Fruit fly (Drosophila melanogaster) Kc167 (cell line): Measurements from ENCODE around the gene CG6071.

Experiments used
- Myc ChIP-seq: fragments of >200 bp; optimal IDR thresholded peaks from 2 replicates; lab custom pipeline; 2017; ENCODE audit warnings: missing external identifiers
- Sin3A ChIP-seq: fragments of >200 bp; optimal IDR thresholded peaks from 2 replicates; lab custom pipeline; 2018; ENCODE audit warnings: missing external identifiers
- h ChIP-seq: fragments of >200 bp; optimal IDR thresholded peaks from 3 replicates; lab custom pipeline; 2018; ENCODE audit warnings: missing external identifiers
- insv ChIP-seq: fragments of >200 bp; optimal IDR thresholded peaks from 3 replicates; lab custom pipeline; 2018; ENCODE audit warnings: missing external identifiers
- psq ChIP-seq: fragments of >200 bp; optimal IDR thresholded peaks from 2 replicates; lab custom pipeline; 2017; ENCODE audit warnings: missing external identifiers
- ttk ChIP-seq: sonication (Bioruptor generic); optimal IDR thresholded peaks from 2 replicates; lab custom pipeline; 2017; ENCODE audit warnings: missing external identifiers

The CG6071 gene

DNA sequence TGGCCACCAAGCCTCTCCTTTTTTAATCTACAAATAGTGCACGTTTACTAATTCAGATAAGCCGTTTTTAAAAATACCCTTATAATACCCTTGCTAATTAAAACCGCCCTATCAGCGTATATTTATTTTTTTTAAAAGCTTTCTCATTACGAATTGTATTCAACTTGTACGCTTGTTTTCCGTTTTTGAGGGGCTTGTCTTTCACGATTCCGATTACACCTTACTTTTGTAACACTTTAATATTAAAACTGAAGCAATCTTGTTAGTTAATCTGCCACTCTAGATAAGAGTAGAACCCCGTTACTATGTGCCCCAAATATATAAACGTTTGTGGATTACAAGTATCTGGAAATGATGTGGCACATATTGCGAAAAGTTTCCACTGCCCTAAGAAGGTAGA is 23.1 kb downstream of the CG6071 start:
- TF ChIP-seq Myc (lab: Kevin White, UChicago) (no peak), h (lab: Kevin White, UChicago) (no peak), insv (lab: Kevin White, UChicago) (no peak), ttk (lab: Kevin White, UChicago) (no peak), Sin3A (lab: Kevin White, UChicago) (no peak), psq (no peak)

DNA sequence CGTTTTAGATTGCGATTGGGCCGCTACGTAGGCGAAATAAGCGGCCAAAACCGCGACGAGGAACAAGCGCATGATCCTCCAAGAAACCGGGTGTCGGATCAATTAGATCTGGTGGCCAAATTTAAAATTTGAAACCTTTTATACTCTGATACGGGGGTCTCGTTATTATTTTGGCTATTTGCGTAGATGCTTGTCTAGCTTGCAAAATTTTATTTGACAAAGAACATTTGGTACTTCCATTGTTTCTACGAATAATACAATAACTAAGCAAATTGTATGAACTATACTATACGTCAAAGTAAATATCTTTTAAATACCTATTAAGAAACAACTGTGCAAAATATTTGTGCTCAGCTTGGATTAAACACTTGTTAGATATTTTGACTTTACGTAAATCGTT is 25.8 kb downstream of the CG6071 start, which contains the start of gene Muc68Ca:
TSS of gene Muc68Ca (minus strand) at position 101 of the 400 bp plus-strand sequence.
- TF ChIP-seq insv (lab: Kevin White, UChicago) (no peak), ttk (lab: Kevin White, UChicago) (no peak), Sin3A (lab: Kevin White, UChicago) (no peak)

DNA sequence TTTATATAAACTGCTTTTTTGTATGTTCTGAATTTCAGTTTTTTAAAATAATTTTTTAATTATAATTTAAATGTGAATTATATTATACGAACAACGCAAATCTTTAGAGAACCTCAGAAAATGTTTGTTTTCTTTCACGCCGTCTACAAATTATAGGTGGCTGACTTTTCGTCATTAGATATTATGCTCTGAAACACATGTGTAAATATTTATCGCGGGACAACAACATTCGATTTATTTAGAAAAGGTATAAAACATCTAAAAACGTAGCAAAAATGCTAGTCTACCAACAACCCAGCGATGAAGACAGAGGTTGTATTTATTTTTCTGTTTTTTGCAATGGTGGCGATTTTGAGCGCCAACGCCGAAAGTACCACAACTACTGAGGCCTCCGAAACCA is 36.0 kb downstream of the CG6071 start, which contains the start of gene CG42832:
TSS of gene CG42832 (plus strand) at position 301 of the 400 bp plus-strand sequence.
- TF ChIP-seq insv (lab: Kevin White, UChicago) (no peak), psq (no peak), ttk (lab: Kevin White, UChicago) (no peak), Myc (lab: Kevin White, UChicago) (no peak), Sin3A (lab: Kevin White, UChicago) (no peak), h (lab: Kevin White, UChicago) (no peak)

DNA sequence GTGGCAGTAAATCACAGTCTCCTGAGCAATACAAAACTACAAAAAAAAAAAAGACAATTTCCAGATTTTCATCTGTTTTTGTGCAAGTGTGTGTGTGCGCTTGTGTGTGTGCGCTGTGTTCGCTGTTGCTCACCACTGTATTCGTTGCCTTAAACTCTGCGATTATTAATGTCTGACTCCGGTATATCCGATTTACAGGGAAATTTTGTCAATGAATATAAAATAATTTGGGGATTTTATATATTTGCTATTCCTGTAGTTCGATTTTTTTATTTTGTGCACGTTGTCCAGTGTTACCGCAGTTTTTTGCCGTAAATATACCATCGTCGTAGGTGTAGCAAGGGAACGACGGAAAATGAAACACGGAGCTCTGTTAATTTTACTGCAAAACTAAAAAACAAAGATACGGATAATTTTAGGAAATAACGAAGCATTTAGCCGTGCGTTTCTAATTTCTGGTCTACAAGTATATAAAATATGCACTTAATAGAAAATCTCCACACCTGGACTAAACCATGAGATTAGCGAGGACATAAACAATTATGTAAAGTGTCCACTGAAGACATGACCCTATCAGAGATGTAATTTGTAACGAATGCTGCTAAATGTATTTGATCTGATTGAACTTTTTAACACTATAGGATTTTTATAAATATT is 36.6 kb downstream of the CG6071 start, which contains the start of gene Duba:
TSS of gene Duba (minus strand) at position 313 of the 657 bp plus-strand sequence.
- TF ChIP-seq insv (lab: Kevin White, UChicago), result no peak
- no peak for TF ChIP-seq Myc (lab: Kevin White, UChicago)

DNA sequence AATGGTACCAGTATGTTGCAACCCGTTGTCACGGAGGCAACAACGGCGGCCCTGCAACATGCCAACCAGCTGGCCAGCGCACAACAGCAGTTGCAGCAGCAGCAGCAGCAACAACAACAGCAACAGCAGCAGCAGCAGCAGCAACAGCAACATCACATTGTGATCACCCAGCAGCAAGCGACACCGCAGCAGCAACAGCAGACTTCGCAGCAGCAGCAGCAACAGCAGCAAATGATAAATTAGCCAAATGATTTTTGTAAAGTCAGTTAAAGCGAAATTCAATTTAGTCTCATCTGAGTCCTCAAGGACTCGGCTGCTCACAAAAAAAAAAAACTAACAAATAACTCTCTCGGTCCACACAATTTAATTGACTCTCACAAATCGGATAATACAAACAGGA is 41.6 kb downstream of the CG6071 start:
- TF ChIP-seq insv (lab: Kevin White, UChicago), result no peak
- no peak for TF ChIP-seq Myc (lab: Kevin White, UChicago)
- TF ChIP-seq psq, result no peak
- TF ChIP-seq ttk (lab: Kevin White, UChicago), result no peak

DNA sequence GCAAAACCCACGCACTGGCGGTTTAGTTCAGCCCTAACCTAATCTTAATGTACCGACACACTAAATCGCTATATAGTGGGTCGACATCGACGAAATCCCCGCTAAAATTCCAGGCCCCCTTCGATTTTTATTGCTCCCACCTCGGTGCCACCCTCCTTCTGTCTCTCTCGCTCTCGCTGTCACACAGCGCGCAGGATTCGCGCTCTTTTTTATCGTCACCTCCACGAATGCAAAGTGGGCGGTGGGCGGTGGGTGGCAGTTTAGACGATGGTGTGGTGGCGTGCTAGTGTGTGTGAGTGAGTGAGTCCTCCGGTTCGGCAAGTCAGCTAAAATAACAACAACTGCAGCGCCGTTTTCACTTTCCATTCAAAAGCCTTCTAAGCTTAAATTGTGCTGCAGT is 43.8 kb downstream of the CG6071 start:
- TF ChIP-seq Myc (lab: Kevin White, UChicago), result no peak
- no peak for TF ChIP-seq h (lab: Kevin White, UChicago)
- no peak for TF ChIP-seq insv (lab: Kevin White, UChicago)
- no peak for TF ChIP-seq ttk (lab: Kevin White, UChicago)
- no peak for TF ChIP-seq psq
- no peak for TF ChIP-seq Sin3A (lab: Kevin White, UChicago)

DNA sequence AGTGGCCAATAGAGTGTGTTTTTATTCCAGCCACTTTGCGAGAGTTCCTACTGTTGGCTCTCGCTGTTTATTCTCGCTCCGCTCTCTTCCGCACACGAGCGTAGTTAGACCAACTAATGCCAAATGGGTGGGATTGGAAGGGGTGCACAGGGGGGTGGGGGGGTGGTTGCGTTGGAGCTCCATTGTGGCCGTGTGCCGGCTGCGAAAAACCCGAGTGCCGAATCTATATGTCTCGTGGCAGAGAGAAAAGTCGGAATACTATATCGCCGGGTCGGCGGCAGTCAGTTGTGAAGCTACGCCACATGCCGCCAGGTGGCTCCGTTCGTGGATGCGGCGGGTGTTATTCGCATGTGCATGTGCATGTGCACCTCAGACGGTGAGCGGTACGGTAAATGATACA is 44.7 kb downstream of the CG6071 start:
- TF ChIP-seq Myc (lab: Kevin White, UChicago) (no peak), insv (lab: Kevin White, UChicago) (no peak), Sin3A (lab: Kevin White, UChicago) (no peak), ttk (lab: Kevin White, UChicago) (no peak), psq (no peak), h (lab: Kevin White, UChicago) (no peak)

DNA sequence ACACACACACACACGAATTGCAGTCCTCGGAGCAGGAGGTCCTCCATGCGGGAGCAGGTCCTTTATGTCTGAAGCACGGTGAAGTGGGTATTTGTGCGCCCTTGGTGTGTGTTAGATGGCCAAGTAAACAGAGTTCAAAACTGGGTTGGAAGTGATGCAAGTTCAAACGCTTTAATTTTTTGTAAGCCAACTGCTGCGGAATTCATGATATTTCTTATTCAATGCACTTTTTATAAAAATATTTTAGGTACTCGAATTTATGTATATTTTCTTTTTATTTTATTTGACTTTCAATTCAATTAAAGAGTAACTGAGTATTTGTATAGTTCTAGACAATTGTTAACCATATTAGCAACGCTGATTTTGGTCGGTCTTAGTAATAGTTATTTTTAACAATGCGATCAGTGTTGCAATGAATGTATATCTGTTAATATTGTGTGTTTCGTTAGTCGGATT is 45.8 kb downstream of the CG6071 start, which contains the start of the genes CG14137 and CG46394:
TSS of gene CG14137 (minus strand) at position 101 of the 456 bp plus-strand sequence.
TSS of gene CG46394 (plus strand) at position 406 of the 456 bp plus-strand sequence.
- TF ChIP-seq Sin3A (lab: Kevin White, UChicago) (no peak), psq (no peak), insv (lab: Kevin White, UChicago) (no peak), ttk (lab: Kevin White, UChicago) (no peak), h (lab: Kevin White, UChicago) (no peak), Myc (lab: Kevin White, UChicago) (no peak)

DNA sequence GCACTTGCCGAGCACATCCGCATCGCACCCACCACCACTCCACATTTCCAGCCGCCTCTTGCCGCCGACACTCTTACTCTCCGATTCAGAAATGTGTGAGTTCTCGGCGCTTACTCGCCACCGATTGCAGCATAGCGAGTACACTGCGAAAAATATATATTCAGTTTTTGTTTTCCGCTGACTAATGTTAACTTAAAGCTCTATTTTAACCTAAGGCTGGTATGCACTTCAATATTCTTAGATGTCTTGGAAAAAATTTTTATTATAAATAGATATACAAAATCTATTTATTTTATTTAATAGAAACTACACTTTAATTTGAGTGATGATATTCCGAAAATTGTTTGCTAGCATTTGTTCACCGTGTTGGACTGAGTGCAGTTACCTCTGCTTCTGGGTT is 46.6 kb downstream of the CG6071 start:
- TF ChIP-seq Myc (lab: Kevin White, UChicago), result no peak
- TF ChIP-seq Sin3A (lab: Kevin White, UChicago), result no peak
- no peak for TF ChIP-seq insv (lab: Kevin White, UChicago)
- no peak for TF ChIP-seq psq
- TF ChIP-seq ttk (lab: Kevin White, UChicago), result no peak
- TF ChIP-seq h (lab: Kevin White, UChicago), result no peak

DNA sequence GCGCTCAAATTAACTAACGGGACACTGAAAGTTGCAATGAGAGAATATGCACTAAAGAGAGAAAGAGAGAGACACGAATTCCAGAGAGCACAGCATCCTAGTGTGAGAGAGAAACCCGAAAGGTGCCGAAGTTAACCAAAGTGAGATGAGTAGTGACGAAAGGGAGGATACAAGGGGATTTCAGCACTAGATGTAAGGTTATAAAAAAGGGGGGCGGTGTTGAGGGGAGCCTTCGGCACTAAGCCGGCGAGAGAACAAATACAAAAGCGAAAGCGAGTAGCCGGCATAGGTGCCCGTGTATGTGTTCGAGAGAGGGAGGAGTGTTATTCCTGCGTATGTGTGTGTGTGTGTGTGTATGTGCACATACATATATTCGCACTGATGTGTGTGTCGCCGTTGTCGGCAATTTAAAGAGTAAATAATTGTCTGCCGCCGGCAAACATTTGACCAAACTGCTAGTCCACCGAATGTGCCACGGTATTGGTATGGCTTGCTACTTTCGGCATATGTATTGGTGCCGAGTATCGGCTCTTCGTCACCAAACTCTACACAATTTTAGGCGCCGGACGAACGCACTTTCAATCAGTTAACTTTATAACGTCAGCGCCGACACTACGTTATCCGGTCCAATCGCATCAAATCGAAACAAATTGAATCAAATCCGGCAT is 49.1 kb downstream of the CG6071 start, which contains the start of gene CG7368:
TSS of gene CG7368 (plus strand) at position 618 of the 668 bp plus-strand sequence.
- no peak for TF ChIP-seq Sin3A (lab: Kevin White, UChicago)
- TF ChIP-seq psq, result no peak
- TF ChIP-seq ttk (lab: Kevin White, UChicago), result no peak
- no peak for TF ChIP-seq h (lab: Kevin White, UChicago)
- TF ChIP-seq insv (lab: Kevin White, UChicago), result no peak
- TF ChIP-seq Myc (lab: Kevin White, UChicago), result no peak

DNA sequence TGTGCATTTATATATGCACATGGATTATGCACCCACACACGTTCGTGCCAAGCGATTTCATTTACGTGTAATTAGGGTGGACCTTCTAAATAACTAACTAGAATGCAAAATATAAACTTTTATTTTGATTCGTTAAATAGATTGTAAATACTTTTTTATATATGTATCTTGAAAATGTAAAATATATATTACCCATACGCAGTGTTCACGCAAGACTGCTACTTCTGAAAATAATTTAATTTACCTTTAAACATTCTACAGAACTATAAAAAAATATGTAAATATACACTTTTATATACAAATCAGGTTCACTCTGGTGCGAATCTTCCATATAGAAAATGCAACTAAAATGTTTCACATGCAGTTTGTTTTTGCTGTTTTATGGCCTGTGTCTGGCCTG is 52.1 kb downstream of the CG6071 start:
- TF ChIP-seq Myc (lab: Kevin White, UChicago), result no peak
